Fruit fly (Drosophila melanogaster): ENCODE measurements around the gene YL-1.

dm6 chr2L:11010999-11011398 is 40.8 kb downstream of the YL-1 start, which contains the start of the genes Art8 and dUTPase:
- TF ChIP-seq kay (GFP tag; ENCODE audit: borderline replicate concordance): no peak
- peak; percentile 34 for TF ChIP-seq Clk (GFP tag; optimal IDR thresholded peaks at IDR 0.05)
- TF ChIP-seq bab1 (GFP tag; optimal IDR thresholded peaks at IDR 0.05): peak; percentile 86
- TF ChIP-seq CG7101 (tag; optimal IDR thresholded peaks at IDR 0.05): peak; percentile 81
- TF ChIP-seq toe (GFP tag; optimal IDR thresholded peaks at IDR 0.05): peak; percentile 64
